Worm (Caenorhabditis elegans) whole organism, early embryonic: ENCODE measurements around the gene grl-19.

ENCODE experiments used
- B0310.2 ChIP-seq: sonication (generic microtip); optimal IDR thresholded peaks from 2 replicates; lab custom pipeline; 2016; ENCODE audit warnings: mild to moderate bottlenecking, missing genetic modification characterization, missing compliant biosample characterization
- aly-1 ChIP-seq: sonication (generic microtip); optimal IDR thresholded peaks from 2 replicates; lab custom pipeline; 2016; ENCODE audit warnings: missing genetic modification characterization, missing compliant biosample characterization
- ceh-13 ChIP-seq: fragments of 200-800 bp; sonication (Bioruptor generic); optimal IDR thresholded peaks from 2 replicates; lab custom pipeline; 2018; ENCODE audit warnings: mild to moderate bottlenecking, missing genetic modification characterization, missing compliant biosample characterization
- ets-7 ChIP-seq: sonication (generic microtip); optimal IDR thresholded peaks from 2 replicates; lab custom pipeline; 2016; ENCODE audit warnings: missing genotype, missing genetic modification characterization, missing compliant biosample characterization
- hmg-4 ChIP-seq: fragments of 200-800 bp; sonication (Bioruptor generic); optimal IDR thresholded peaks from 2 replicates; lab custom pipeline; 2018; ENCODE audit warnings: mild to moderate bottlenecking, missing genetic modification characterization, missing compliant biosample characterization
- pes-1 ChIP-seq: fragments of 200-800 bp; sonication (Bioruptor generic); IDR thresholded peaks from 2 replicates; pipeline ENCODE4 v1.3.6; 2022; ENCODE audit warnings: missing genetic modification reagents, missing genetic modification characterization, missing compliant biosample characterization
- sea-1 ChIP-seq: fragments of 200-800 bp; sonication (Bioruptor generic); conservative IDR thresholded peaks from 2 replicates; pipeline ENCODE4 v1.3.6; 2022; ENCODE audit warnings: missing genetic modification characterization, missing compliant biosample characterization

DNA sequence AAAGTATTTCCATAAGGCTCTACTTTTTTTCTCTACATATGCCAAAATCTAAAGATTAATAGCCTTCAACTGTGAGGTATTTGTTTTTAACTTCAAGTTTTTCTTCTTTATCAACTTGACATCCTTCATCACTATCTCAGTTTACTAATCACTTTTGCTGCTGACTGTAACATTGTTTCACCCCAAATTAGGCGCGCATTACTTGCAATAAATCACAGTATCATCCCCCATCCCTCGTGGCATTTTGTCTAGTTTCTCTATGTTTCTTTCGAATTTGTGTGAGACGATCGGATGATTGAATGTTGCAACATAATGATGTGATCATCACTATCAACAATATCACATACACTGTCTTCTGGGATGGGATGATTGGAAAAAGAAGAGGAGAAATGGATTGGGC, 4.9 kb downstream of the grl-19 start:
- TF ChIP-seq B0310.2 (tag; lab: Kevin White, UChicago): no peak
- TF ChIP-seq hmg-4 (GFP tag; lab: Kevin White, UChicago): no peak
- no peak for TF ChIP-seq sea-1 (GFP tag; lab: Robert Waterston, UW)
- TF ChIP-seq ceh-13 (GFP tag; lab: Kevin White, UChicago): no peak
- TF ChIP-seq aly-1 (tag; lab: Kevin White, UChicago): no peak
- TF ChIP-seq pes-1 (GFP tag; lab: Robert Waterston, UW): no peak
- no peak for TF ChIP-seq ets-7
